Worm (Caenorhabditis elegans) whole organism, L3 larva: Measurements from ENCODE around the gene R10D12.13.

ENCODE experiments used
- R02D3.7 ChIP-seq: fragments of 150-350 bp; optimal IDR thresholded peaks from 2 replicates; lab custom pipeline; 2014; ENCODE audit warnings: missing biosample characterization, missing genetic modification characterization
- ZK546.5 ChIP-seq: sonication (generic microtip); optimal IDR thresholded peaks from 2 replicates; lab custom pipeline; 2017; ENCODE audit warnings: missing biosample characterization, missing genetic modification characterization
- ama-1 ChIP-seq: fragments of 150-350 bp; optimal IDR thresholded peaks from 2 replicates; lab custom pipeline; 2018
- ceh-16 ChIP-seq: sonication (generic microtip); optimal IDR thresholded peaks from 2 replicates; lab custom pipeline; 2017; ENCODE audit warnings: missing biosample characterization, missing genetic modification characterization
- ceh-28 ChIP-seq: fragments of 150-350 bp; optimal IDR thresholded peaks from 2 replicates; lab custom pipeline; 2014; ENCODE audit warnings: missing biosample characterization, missing genetic modification reagents, missing genetic modification characterization
- ceh-82 ChIP-seq: fragments of 150-350 bp; optimal IDR thresholded peaks from 2 replicates; lab custom pipeline; 2014; ENCODE audit warnings: missing biosample characterization, missing genetic modification characterization
- ceh-9 ChIP-seq: sonication (generic microtip); optimal IDR thresholded peaks from 2 replicates; lab custom pipeline; 2018; ENCODE audit warnings: missing biosample characterization, missing genetic modification characterization
- daf-12 ChIP-seq: fragments of 150-350 bp; optimal IDR thresholded peaks from 2 replicates; lab custom pipeline; 2014; ENCODE audit warnings: missing biosample characterization, missing genetic modification reagents, missing genetic modification characterization
- egl-27 ChIP-seq: sonication (generic microtip); optimal IDR thresholded peaks from 4 replicates; lab custom pipeline; 2017; ENCODE audit warnings: missing biosample characterization, missing genetic modification reagents, missing genetic modification characterization
- egl-5 ChIP-seq: fragments of 150-350 bp; optimal IDR thresholded peaks from 2 replicates; lab custom pipeline; 2017; ENCODE audit warnings: missing biosample characterization, missing genetic modification reagents, missing genetic modification characterization, inconsistent platforms
- elt-1 ChIP-seq: fragments of 150-350 bp; optimal IDR thresholded peaks from 2 replicates; lab custom pipeline; 2014; ENCODE audit warnings: missing biosample characterization, missing genetic modification characterization
- eor-1 ChIP-seq, 2 experiments: fragments of 150-350 bp; optimal IDR thresholded peaks; 2 replicates each; lab custom pipeline; 2014 to 2018; ENCODE audit warnings: missing biosample characterization in 2 of 2, missing genetic modification characterization in 2 of 2
- fkh-10 ChIP-seq: sonication (generic microtip); optimal IDR thresholded peaks from 2 replicates; lab custom pipeline; 2017; ENCODE audit warnings: missing biosample characterization, missing genetic modification reagents, missing genetic modification characterization
- fkh-2 ChIP-seq: fragments of 150-350 bp; optimal IDR thresholded peaks from 2 replicates; lab custom pipeline; 2014; ENCODE audit warnings: missing biosample characterization, missing genetic modification reagents, missing genetic modification characterization
- hmg-11 ChIP-seq: sonication (generic microtip); optimal IDR thresholded peaks from 2 replicates; lab custom pipeline; 2016; ENCODE audit warnings: missing genetic modification characterization, missing compliant biosample characterization
- jun-1 ChIP-seq: fragments of 150-350 bp; optimal IDR thresholded peaks from 2 replicates; lab custom pipeline; 2014; ENCODE audit warnings: missing biosample characterization, missing genetic modification reagents, missing genetic modification characterization
- lin-15B ChIP-seq: fragments of 150-350 bp; optimal IDR thresholded peaks from 2 replicates; lab custom pipeline; 2014; ENCODE audit warnings: missing biosample characterization, missing genetic modification characterization
- lin-39 ChIP-seq: fragments of 150-350 bp; optimal IDR thresholded peaks from 2 replicates; lab custom pipeline; 2018; ENCODE audit warnings: missing biosample characterization, missing genetic modification reagents, missing genetic modification characterization
- lsy-12 ChIP-seq: sonication (generic microtip); optimal IDR thresholded peaks from 2 replicates; lab custom pipeline; 2016; ENCODE audit warnings: mild to moderate bottlenecking, missing genetic modification characterization, missing compliant biosample characterization
- mdl-1 ChIP-seq: fragments of 150-350 bp; optimal IDR thresholded peaks from 2 replicates; lab custom pipeline; 2014; ENCODE audit warnings: missing biosample characterization, missing genetic modification characterization
- mml-1 ChIP-seq: fragments of 150-350 bp; sonication (generic microtip); optimal IDR thresholded peaks from 3 replicates; lab custom pipeline; 2014; ENCODE audit warnings: missing biosample characterization, missing genetic modification characterization
- nfya-1 ChIP-seq: sonication (generic microtip); optimal IDR thresholded peaks from 2 replicates; lab custom pipeline; 2017; ENCODE audit warnings: missing genetic modification characterization, mild to moderate bottlenecking, missing compliant biosample characterization, antibody characterized with exemption, moderate library complexity; ENCODE audit not compliant: insufficient read depth
- nhr-11 ChIP-seq: fragments of 150-350 bp; optimal IDR thresholded peaks from 2 replicates; lab custom pipeline; 2014; ENCODE audit warnings: missing biosample characterization, missing genetic modification characterization
- nhr-25 ChIP-seq: sonication (generic microtip); optimal IDR thresholded peaks from 2 replicates; lab custom pipeline; 2017; ENCODE audit warnings: missing biosample characterization, missing genetic modification characterization
- nhr-28 ChIP-seq: fragments of 150-350 bp; optimal IDR thresholded peaks from 2 replicates; lab custom pipeline; 2014; ENCODE audit warnings: missing biosample characterization, missing genetic modification characterization
- nhr-43 ChIP-seq: sonication (generic microtip); optimal IDR thresholded peaks from 2 replicates; lab custom pipeline; 2016; ENCODE audit warnings: mild to moderate bottlenecking, missing genetic modification characterization, missing compliant biosample characterization; ENCODE audit not compliant: poor library complexity, severe bottlenecking
- nhr-67 ChIP-seq: fragments of 150-350 bp; optimal IDR thresholded peaks from 2 replicates; lab custom pipeline; 2014; ENCODE audit warnings: missing biosample characterization, missing genetic modification characterization
- nhr-76 ChIP-seq: fragments of 150-350 bp; sonication (generic microtip); optimal IDR thresholded peaks from 5 replicates; lab custom pipeline; 2014; ENCODE audit warnings: missing biosample characterization, missing genetic modification characterization
- nhr-77 ChIP-seq: fragments of 150-350 bp; optimal IDR thresholded peaks from 2 replicates; lab custom pipeline; 2014; ENCODE audit warnings: missing biosample characterization, missing genetic modification characterization
- pha-4 ChIP-seq: fragments of 150-350 bp; optimal IDR thresholded peaks from 2 replicates; lab custom pipeline; 2014; ENCODE audit warnings: missing biosample characterization, missing genetic modification reagents, missing genetic modification characterization
- pqm-1 ChIP-seq: fragments of 150-350 bp; optimal IDR thresholded peaks from 2 replicates; lab custom pipeline; 2017; ENCODE audit warnings: missing biosample characterization, missing genetic modification characterization, inconsistent platforms
- sea-2 ChIP-seq: fragments of 150-350 bp; sonication (generic microtip); optimal IDR thresholded peaks from 4 replicates; lab custom pipeline; 2014; ENCODE audit warnings: missing biosample characterization, missing genetic modification reagents, missing genetic modification characterization
- skn-1 ChIP-seq: fragments of 150-350 bp; optimal IDR thresholded peaks from 2 replicates; lab custom pipeline; 2014; ENCODE audit warnings: missing biosample characterization, missing genetic modification characterization
- snpc-4 ChIP-seq: fragments of 150-350 bp; optimal IDR thresholded peaks from 2 replicates; lab custom pipeline; 2014; ENCODE audit warnings: missing biosample characterization, missing genetic modification characterization
- tbx-2 ChIP-seq: sonication (generic microtip); optimal IDR thresholded peaks from 2 replicates; lab custom pipeline; 2016; ENCODE audit warnings: mild to moderate bottlenecking, missing genetic modification characterization, missing compliant biosample characterization
- unc-62 ChIP-seq: fragments of 150-350 bp; sonication (generic microtip); optimal IDR thresholded peaks from 4 replicates; lab custom pipeline; 2014; ENCODE audit warnings: missing biosample characterization, missing genetic modification reagents, missing genetic modification characterization
- zag-1 ChIP-seq: fragments of 150-350 bp; optimal IDR thresholded peaks from 2 replicates; lab custom pipeline; 2014; ENCODE audit warnings: missing biosample characterization, missing genetic modification characterization
- ztf-11 ChIP-seq: fragments of 150-350 bp; optimal IDR thresholded peaks from 2 replicates; lab custom pipeline; 2014; ENCODE audit warnings: missing biosample characterization, missing genetic modification characterization
- ztf-4 ChIP-seq: fragments of 150-350 bp; optimal IDR thresholded peaks from 2 replicates; lab custom pipeline; 2014; ENCODE audit warnings: missing biosample characterization, missing genetic modification characterization

Gene R10D12.13

DNA sequence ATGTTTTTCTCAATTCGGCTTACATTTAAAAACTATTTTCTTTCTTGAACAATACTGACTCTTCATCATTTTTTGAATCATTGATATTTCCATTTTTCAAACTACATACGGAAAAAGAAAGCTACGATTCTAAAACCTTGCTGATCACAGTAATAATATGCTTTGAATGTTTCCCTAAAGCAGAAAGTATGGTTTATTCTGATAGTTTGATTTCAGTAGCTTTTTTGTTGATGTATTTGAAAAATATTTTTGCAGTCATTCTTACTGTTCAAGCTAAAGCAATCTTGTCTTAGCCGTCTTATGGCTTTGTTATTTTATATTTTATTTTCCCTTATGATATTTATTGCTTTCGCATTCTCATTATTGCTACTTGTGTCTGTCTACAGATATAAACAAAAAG, 32.7 kb upstream of the R10D12.13 start, which contains the start of gene srxa-13:
TSS of gene srxa-13 (plus strand) at position 301 of the 400 bp plus-strand sequence.
- TF ChIP-seq mdl-1 (tag; lab: Kevin White, UChicago), result no peak
- TF ChIP-seq ama-1 (lab: Kevin White, UChicago), result no peak
- no peak for TF ChIP-seq egl-27 (tag; lab: Kevin White, UChicago)
- no peak for TF ChIP-seq ceh-9 (tag; lab: Kevin White, UChicago)
- TF ChIP-seq fkh-2, result no peak
- no peak for TF ChIP-seq nhr-67
- TF ChIP-seq ceh-16 (tag; lab: Kevin White, UChicago), result no peak
- no peak for TF ChIP-seq sea-2 (GFP tag; lab: Kevin White, UChicago)
- no peak for TF ChIP-seq nhr-11 (tag; lab: Kevin White, UChicago)
- TF ChIP-seq nhr-76, result no peak
- TF ChIP-seq egl-5 (tag; lab: Kevin White, UChicago), result no peak
- TF ChIP-seq pqm-1 (tag; lab: Kevin White, UChicago), result no peak
- TF ChIP-seq ceh-82 (tag; lab: Kevin White, UChicago), result no peak
- no peak for TF ChIP-seq lin-15B (tag; lab: Kevin White, UChicago)
- TF ChIP-seq fkh-10 (GFP tag; lab: Kevin White, UChicago), result no peak
- no peak for TF ChIP-seq R02D3.7
- no peak for TF ChIP-seq ztf-11 (tag; lab: Kevin White, UChicago)
- no peak for TF ChIP-seq unc-62 (GFP tag; lab: Kevin White, UChicago)
- no peak for TF ChIP-seq pha-4 (tag; lab: Kevin White, UChicago)

DNA sequence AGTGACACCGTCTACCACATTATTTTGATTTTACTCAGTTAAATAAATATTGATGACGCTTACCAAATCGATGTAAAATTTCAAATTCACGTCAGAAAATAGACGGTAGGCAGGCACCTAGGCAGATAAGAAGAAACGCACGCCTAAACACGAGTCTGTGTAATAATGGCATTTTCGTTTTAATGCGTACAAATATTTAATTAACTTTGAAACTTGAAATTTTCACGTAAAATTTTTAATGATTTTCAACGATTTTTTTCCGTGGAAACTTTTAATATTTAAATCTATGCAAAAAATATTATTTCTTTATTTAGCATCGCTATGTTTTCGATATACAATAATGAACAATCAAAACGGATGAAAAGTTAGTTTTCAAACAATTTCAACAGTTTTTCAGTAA, 31.0 kb upstream of the R10D12.13 start, which contains the start of gene C06B3.16:
TSS of gene C06B3.16 (plus strand) at position 301 of the 400 bp plus-strand sequence.
- TF ChIP-seq ceh-82 (tag; lab: Kevin White, UChicago) (no peak), nhr-11 (tag; lab: Kevin White, UChicago) (no peak), lsy-12 (no peak), nhr-28 (tag; lab: Kevin White, UChicago) (no peak), snpc-4 (no peak), ama-1 (lab: Kevin White, UChicago) (no peak), ceh-16 (tag; lab: Kevin White, UChicago) (no peak), fkh-2 (no peak), jun-1 (no peak), nhr-43 (tag; lab: Kevin White, UChicago) (no peak), egl-27 (tag; lab: Kevin White, UChicago) (no peak), ztf-11 (tag; lab: Kevin White, UChicago) (no peak), egl-5 (tag; lab: Kevin White, UChicago) (no peak), ceh-28 (tag; lab: Kevin White, UChicago) (no peak), lin-39 (tag; lab: Kevin White, UChicago) (no peak), mml-1 (no peak), sea-2 (GFP tag; lab: Kevin White, UChicago) (no peak)

DNA sequence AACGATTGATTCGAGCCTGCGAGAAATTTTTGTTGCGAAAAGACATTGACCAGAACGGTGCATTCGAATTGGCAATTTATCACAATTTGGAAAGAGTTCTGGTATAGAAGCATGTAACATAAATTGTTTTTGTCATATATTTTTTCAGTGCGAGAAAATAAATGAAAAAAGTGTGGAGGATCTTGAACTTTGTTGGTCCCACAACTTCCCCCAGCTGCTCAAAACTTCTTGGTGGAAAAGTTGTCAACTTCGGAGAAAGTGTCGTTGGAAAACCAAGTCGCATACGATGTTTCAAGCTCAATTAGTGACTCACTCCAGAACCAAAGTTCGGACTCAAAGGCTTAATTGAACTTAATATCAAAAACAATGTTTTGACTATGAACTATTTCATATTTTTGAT, 30.3 kb upstream of the R10D12.13 start:
- TF ChIP-seq ztf-4 (tag; lab: Kevin White, UChicago) (no peak), nhr-11 (tag; lab: Kevin White, UChicago) (no peak), nfya-1 (tag; lab: Kevin White, UChicago) (no peak), snpc-4 (no peak), ceh-82 (tag; lab: Kevin White, UChicago) (no peak), pqm-1 (tag; lab: Kevin White, UChicago) (no peak)

DNA sequence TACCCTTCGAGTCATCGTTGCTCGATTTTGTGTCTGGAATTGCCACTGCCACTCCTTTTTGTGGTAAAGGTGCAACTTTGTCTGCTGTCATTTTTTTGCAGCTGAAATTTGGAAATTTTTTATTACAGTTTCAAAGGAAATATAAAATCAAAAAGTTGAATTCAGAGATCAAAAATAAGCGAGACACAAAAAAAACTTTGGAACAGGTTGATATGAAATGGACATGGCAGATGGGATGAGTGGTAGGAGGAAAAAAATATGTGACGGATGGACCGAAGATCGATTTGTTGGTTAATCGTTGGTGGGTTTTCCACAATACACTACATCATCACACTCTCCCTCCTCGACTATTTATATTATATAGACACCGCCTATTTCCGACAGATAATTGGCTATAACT, 27.7 kb upstream of the R10D12.13 start, which contains the start of gene R10D12.1:
TSS of gene R10D12.1 (minus strand) at position 101 of the 400 bp plus-strand sequence.
- TF ChIP-seq jun-1, result no peak
- no peak for TF ChIP-seq nhr-77
- no peak for TF ChIP-seq daf-12 (tag; lab: Kevin White, UChicago)
- TF ChIP-seq elt-1 (tag; lab: Kevin White, UChicago), result no peak
- TF ChIP-seq nhr-67, result no peak
- TF ChIP-seq nhr-25 (tag; lab: Kevin White, UChicago), result no peak
- no peak for TF ChIP-seq hmg-11
- TF ChIP-seq ztf-11 (tag; lab: Kevin White, UChicago), result no peak
- TF ChIP-seq skn-1 (tag; lab: Kevin White, UChicago), result no peak
- TF ChIP-seq mdl-1 (tag; lab: Kevin White, UChicago), result no peak
- TF ChIP-seq unc-62 (GFP tag; lab: Kevin White, UChicago), result no peak
- no peak for TF ChIP-seq ZK546.5 (tag; lab: Kevin White, UChicago)
- TF ChIP-seq pha-4 (tag; lab: Kevin White, UChicago), result no peak
- no peak for TF ChIP-seq eor-1 (tag; optimal IDR thresholded peaks at IDR 0.05; lab: Kevin White, UChicago)
- no peak for TF ChIP-seq lin-15B (tag; lab: Kevin White, UChicago)
- TF ChIP-seq tbx-2 (tag; lab: Kevin White, UChicago), result no peak
- no peak for TF ChIP-seq nhr-43 (tag; lab: Kevin White, UChicago)
- TF ChIP-seq ceh-82 (tag; lab: Kevin White, UChicago), result no peak
- TF ChIP-seq zag-1 (tag; lab: Kevin White, UChicago), result no peak
